Worm (Caenorhabditis elegans): ENCODE data around the gene spot-1.
A peak's percentile ranks its signal among the peaks of the same experiment; 100 is the strongest.

ce11 chrIII:7305649-7305977 lies 28.5 kb upstream of the spot-1 start:
- TF ChIP-seq ama-1 (optimal IDR thresholded peaks at IDR 0.05), result no peak
- TF ChIP-seq pqm-1 (tag; optimal IDR thresholded peaks at IDR 0.05), result no peak
- TF ChIP-seq zag-1 (tag; optimal IDR thresholded peaks at IDR 0.05), result no peak
- TF ChIP-seq unc-62 (GFP tag; optimal IDR thresholded peaks at IDR 0.05), result no peak
- TF ChIP-seq nhr-20 (tag; optimal IDR thresholded peaks at IDR 0.05), result peak; percentile 42
